Fruit fly (Drosophila melanogaster): ENCODE data around the gene CG15824.

Gene CG15824

DNA sequence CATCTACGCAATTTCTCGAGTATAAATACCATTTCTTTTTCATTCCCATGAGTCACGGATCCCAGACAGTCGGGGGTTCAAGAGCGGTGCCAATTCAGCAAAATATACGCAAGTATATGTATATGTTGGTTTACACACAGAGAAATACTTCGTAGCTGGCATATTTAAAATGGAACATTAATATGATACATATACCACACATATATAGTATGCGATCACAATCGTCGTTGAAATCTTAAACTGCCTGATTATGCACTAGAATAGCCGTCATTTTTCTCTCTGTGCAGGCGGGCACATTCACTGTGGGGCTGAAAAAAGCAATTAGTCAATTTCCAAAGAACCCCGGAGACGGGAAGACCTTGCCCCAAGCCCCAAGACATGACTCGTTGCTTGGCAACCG lies 43.2 kb downstream of the CG15824 start (continued):
- peak; percentile 59 for TF ChIP-seq fd96Cb (tag; optimal IDR thresholded peaks at IDR 0.05)
- TF ChIP-seq jing (GFP tag; optimal IDR thresholded peaks at IDR 0.05) = no peak
- TF ChIP-seq CG32767 (GFP tag; IDR thresholded peaks at IDR 0.05) = peak; percentile 45; the same call in 1 of the 2 replicates
- TF ChIP-seq CG2875 (GFP tag; optimal IDR thresholded peaks at IDR 0.05) = peak; percentile 58
- peak; percentile 94 for TF ChIP-seq Drgx (GFP tag; IDR thresholded peaks at IDR 0.05)
- no peak for TF ChIP-seq mld (GFP tag; IDR thresholded peaks at IDR 0.05; ENCODE audit: partially characterized antibody)
- TF ChIP-seq CG11723 (GFP tag; optimal IDR thresholded peaks at IDR 0.05) = peak; percentile 54
- no peak for TF ChIP-seq CG14860 (GFP tag; IDR thresholded peaks at IDR 0.05; ENCODE audit: partially characterized antibody)
- TF ChIP-seq CG12299 (tag; optimal IDR thresholded peaks at IDR 0.05) = no peak
- TF ChIP-seq Hr39 (optimal IDR thresholded peaks at IDR 0.05) = no peak
- TF ChIP-seq Lim3 (GFP tag; IDR thresholded peaks at IDR 0.05) = peak; percentile 52; the same call in 1 of the 2 replicates
- TF ChIP-seq croc (GFP tag; conservative IDR thresholded peaks at IDR 0.05) = peak; percentile 23; the same call in 2 of the 3 replicates
- peak; percentile 35 for TF ChIP-seq CG10462 (GFP tag; optimal IDR thresholded peaks at IDR 0.05)
- peak; percentile 81 for TF ChIP-seq Xbp1 (GFP tag; optimal IDR thresholded peaks at IDR 0.05)
- TF ChIP-seq CG43689 (GFP tag; IDR thresholded peaks at IDR 0.05) = peak; percentile 48; the same call in 1 of the 2 replicates
- peak; percentile 52; the same call in 1 of the 2 replicates for TF ChIP-seq bowl (GFP tag; IDR thresholded peaks at IDR 0.05)
- TF ChIP-seq Ravus (GFP tag; IDR thresholded peaks at IDR 0.05) = peak; percentile 60
- TF ChIP-seq CG4282 (GFP tag; optimal IDR thresholded peaks at IDR 0.05) = no peak
- no peak for TF ChIP-seq lov (optimal IDR thresholded peaks at IDR 0.05)
- TF ChIP-seq lov (GFP tag; IDR thresholded peaks at IDR 0.05) = peak; percentile 72; the same call in 1 of the 3 replicates
- TF ChIP-seq Asciz (GFP tag; optimal IDR thresholded peaks at IDR 0.05) = peak; percentile 24
- TF ChIP-seq scrt (GFP tag; optimal IDR thresholded peaks at IDR 0.05) = peak; percentile 63
- peak; percentile 38 for TF ChIP-seq CG5245 (GFP tag; optimal IDR thresholded peaks at IDR 0.05)
- peak; percentile 43 for TF ChIP-seq CG10267 (tag; optimal IDR thresholded peaks at IDR 0.05)
- TF ChIP-seq D19A (tag; optimal IDR thresholded peaks at IDR 0.05) = no peak
- peak; percentile 70 for TF ChIP-seq ind (GFP tag; optimal IDR thresholded peaks at IDR 0.05)
- peak; percentile 44 for TF ChIP-seq CG4820 (GFP tag; optimal IDR thresholded peaks at IDR 0.05)
- peak; percentile 73 for TF ChIP-seq CG13894 (tag; optimal IDR thresholded peaks at IDR 0.05)
- peak; percentile 10 for TF ChIP-seq zen (tag; optimal IDR thresholded peaks at IDR 0.05)
- peak; percentile 32 for TF ChIP-seq CG8281 (tag; optimal IDR thresholded peaks at IDR 0.05)
- TF ChIP-seq Deaf1 (tag; optimal IDR thresholded peaks at IDR 0.05) = peak; percentile 39
- peak; percentile 81 for TF ChIP-seq cas (GFP tag; IDR thresholded peaks at IDR 0.05)
- TF ChIP-seq bbx (GFP tag; IDR thresholded peaks at IDR 0.05; ENCODE audit: partially characterized antibody) = no peak
- TF ChIP-seq CG11093 (GFP tag; IDR thresholded peaks at IDR 0.05) = 0 out of 3 replicates have a peak, but pooled peaks have one; percentile 43
- TF ChIP-seq trh (GFP tag; optimal IDR thresholded peaks at IDR 0.05) = peak; percentile 43
- TF ChIP-seq CG32772 (GFP tag; IDR thresholded peaks at IDR 0.05) = peak; percentile 77
- TF ChIP-seq cg (GFP tag; optimal IDR thresholded peaks at IDR 0.05) = no peak
- TF ChIP-seq psq (GFP tag; optimal IDR thresholded peaks at IDR 0.05) = no peak
- peak; percentile 33 for TF ChIP-seq jumu (GFP tag; optimal IDR thresholded peaks at IDR 0.05)
- peak; percentile 87 for TF ChIP-seq gro (GFP tag; optimal IDR thresholded peaks at IDR 0.05)
- peak; percentile 15 for TF ChIP-seq Lhr (GFP tag; optimal IDR thresholded peaks at IDR 0.05)
- TF ChIP-seq pzg (GFP tag; optimal IDR thresholded peaks at IDR 0.05) = no peak
- peak; percentile 66 for TF ChIP-seq CG9817 (tag; optimal IDR thresholded peaks at IDR 0.05)
- peak; percentile 76 for TF ChIP-seq CG1024 (GFP tag; IDR thresholded peaks at IDR 0.05)
- peak; percentile 74 for TF ChIP-seq tio (GFP tag; optimal IDR thresholded peaks at IDR 0.05)
- TF ChIP-seq CG9437 (GFP tag; optimal IDR thresholded peaks at IDR 0.05) = peak; percentile 16
- TF ChIP-seq Gsc (GFP tag; IDR thresholded peaks at IDR 0.05) = peak; percentile 31; the same call in 1 of the 2 replicates
- peak; percentile 43 for TF ChIP-seq CG10654 (GFP tag; optimal IDR thresholded peaks at IDR 0.05)
- peak; percentile 69 for TF ChIP-seq CG13296 (GFP tag; optimal IDR thresholded peaks at IDR 0.05)
- peak; percentile 43 for TF ChIP-seq CG15011 (GFP tag; optimal IDR thresholded peaks at IDR 0.05)
- peak; percentile 59; the same call in 1 of the 3 replicates for TF ChIP-seq CG11560 (tag; IDR thresholded peaks at IDR 0.05)
